Fruit fly (Drosophila melanogaster): ENCODE data around the gene Nepl8.

The Nepl8 gene

DNA sequence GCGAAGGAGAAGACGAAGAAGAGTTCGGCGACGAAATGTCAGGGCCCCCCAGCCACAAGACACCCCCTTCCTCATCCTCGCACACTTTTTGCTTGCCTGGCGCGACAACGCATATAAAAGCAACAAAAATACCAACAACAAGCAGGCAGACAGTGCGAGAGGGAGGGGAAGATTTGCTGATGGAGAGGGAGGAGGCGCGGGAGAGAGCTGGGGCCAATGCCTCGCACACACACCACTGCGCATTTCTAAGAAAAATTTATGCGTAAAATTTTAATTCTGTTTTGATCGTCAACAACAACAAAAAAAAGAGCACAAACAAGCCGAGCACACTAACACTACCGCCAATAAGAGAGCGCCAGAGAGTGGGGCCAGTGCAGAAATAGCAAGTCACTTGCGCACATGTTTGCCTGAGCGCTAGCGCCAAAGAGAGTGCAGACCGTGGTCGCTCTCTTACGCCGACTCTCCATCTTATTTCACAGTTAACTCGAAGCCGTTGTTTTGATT is 38.1 kb downstream of the Nepl8 start (continued):
- TF ChIP-seq Antp (GFP tag; optimal IDR thresholded peaks at IDR 0.05) (no peak), nau (GFP tag; optimal IDR thresholded peaks at IDR 0.05) (peak; percentile 46), Sry-δ (GFP tag; optimal IDR thresholded peaks at IDR 0.05) (no peak), CG10543 (GFP tag; optimal IDR thresholded peaks at IDR 0.05) (peak; percentile 96), CG2116 (GFP tag; optimal IDR thresholded peaks at IDR 0.05) (peak; percentile 10), kay (GFP tag; optimal IDR thresholded peaks at IDR 0.05) (peak; percentile 84), CG17912 (GFP tag; optimal IDR thresholded peaks at IDR 0.05) (no peak), sr (GFP tag; IDR thresholded peaks at IDR 0.05) (0 out of 3 replicates have a peak, but pooled peaks have one; percentile 29), CG8388 (GFP tag; optimal IDR thresholded peaks at IDR 0.05) (peak; percentile 1), Hr51 (GFP tag; optimal IDR thresholded peaks at IDR 0.05) (peak in 1 of 2 experiments; percentile 2), CG1529 (GFP tag; optimal IDR thresholded peaks at IDR 0.05) (no peak), CG4730 (GFP tag; IDR thresholded peaks at IDR 0.05) (no peak), aop (GFP tag; IDR thresholded peaks at IDR 0.05) (no peak), tap (tag; optimal IDR thresholded peaks at IDR 0.05) (peak; percentile 8), cwo (GFP tag; optimal IDR thresholded peaks at IDR 0.05) (peak; percentile 77), CG33213 (GFP tag; optimal IDR thresholded peaks at IDR 0.05) (no peak), gt (GFP tag; IDR thresholded peaks at IDR 0.05) (no peak), stc (GFP tag; IDR thresholded peaks at IDR 0.05) (no peak), YL-1 (GFP tag; optimal IDR thresholded peaks at IDR 0.05) (peak; percentile 35), lmd (GFP tag; IDR thresholded peaks at IDR 0.05) (0 out of 2 replicates have a peak, but pooled peaks have one; percentile 10), Rfx (GFP tag; IDR thresholded peaks at IDR 0.05) (peak; percentile 41; the same call in 1 of the 2 replicates), Fer3 (tag; optimal IDR thresholded peaks at IDR 0.05) (peak; percentile 29), CG4360 (GFP tag; IDR thresholded peaks at IDR 0.05) (peak; percentile 97), mirr (GFP tag; optimal IDR thresholded peaks at IDR 0.05) (peak; percentile 84), CG16813 (GFP tag; IDR thresholded peaks at IDR 0.05; ENCODE audit: partially characterized antibody) (0 out of 3 replicates have a peak, but pooled peaks have one; percentile 15), CG8290 (GFP tag; optimal IDR thresholded peaks at IDR 0.05) (no peak), CG8290 (tag; optimal IDR thresholded peaks at IDR 0.05) (peak; percentile 18 to 74), insv (GFP tag; optimal IDR thresholded peaks at IDR 0.05) (no peak), cg (GFP tag; optimal IDR thresholded peaks at IDR 0.05) (peak; percentile 95), Myb (GFP tag; optimal IDR thresholded peaks at IDR 0.05) (no peak), pros (GFP tag; optimal IDR thresholded peaks at IDR 0.05) (peak; percentile 84), emc (GFP tag; optimal IDR thresholded peaks at IDR 0.05) (no peak), Adf1 (GFP tag; IDR thresholded peaks at IDR 0.05) (peak; percentile 95), CG7928 (GFP tag; optimal IDR thresholded peaks at IDR 0.05) (no peak), crol (GFP tag; IDR thresholded peaks at IDR 0.05) (peak; percentile 100), CG15514 (GFP tag; optimal IDR thresholded peaks at IDR 0.05) (peak; percentile 55), bowl (GFP tag; IDR thresholded peaks at IDR 0.05) (peak; percentile 6; the same call in 1 of the 2 replicates), chm (GFP tag; IDR thresholded peaks at IDR 0.05) (peak; percentile 55; the same call in 1 of the 2 replicates), CG8944 (GFP tag; optimal IDR thresholded peaks at IDR 0.05) (no peak), schlank (tag; optimal IDR thresholded peaks at IDR 0.05) (no peak), Fer1 (GFP tag; optimal IDR thresholded peaks at IDR 0.05) (peak; percentile 49), grn (GFP tag; optimal IDR thresholded peaks at IDR 0.05) (peak; percentile 11), CG13287 (GFP tag; IDR thresholded peaks at IDR 0.05; ENCODE audit: partially characterized antibody) (peak; percentile 46; the same call in 1 of the 2 replicates), Trl (optimal IDR thresholded peaks at IDR 0.05) (peak; percentile 96 to 99), Trl (GFP tag; optimal IDR thresholded peaks at IDR 0.05) (peak; percentile 27), twi (tag; optimal IDR thresholded peaks at IDR 0.05) (peak; percentile 1), CG10431 (GFP tag; optimal IDR thresholded peaks at IDR 0.05) (peak; percentile 61), Dbx (GFP tag; IDR thresholded peaks at IDR 0.05) (peak; percentile 67; the same call in 2 of the 3 replicates), sens (GFP tag) (peak; percentile 16), gfzf (GFP tag; optimal IDR thresholded peaks at IDR 0.05) (no peak), C15 (GFP tag; IDR thresholded peaks at IDR 0.05) (no peak)

Data from whole organism, embryonic.